Fruit fly (Drosophila melanogaster): ENCODE data around the gene dbf.

- TF ChIP-seq fkh (GFP tag; optimal IDR thresholded peaks at IDR 0.05) (no peak), ss (GFP tag; optimal IDR thresholded peaks at IDR 0.05) (peak in 1 of 2 experiments; percentile 22), CG15336 (GFP tag; IDR thresholded peaks at IDR 0.05) (no peak), CG9139 (GFP tag; optimal IDR thresholded peaks at IDR 0.05) (peak; percentile 21)
These were observed 42.7 kb downstream of the dbf start, which contains the start of gene CG17108 for dm6 chr2L:10694053-10694618.
